Fruit fly (Drosophila melanogaster) whole organism, embryonic: Measurements from ENCODE around the gene CG14431.

Source experiments
- Abd-B ChIP-seq: fragments of 200-800 bp; sonication (Bioruptor generic); optimal IDR thresholded peaks from 2 replicates; lab custom pipeline; 2018; ENCODE audit warnings: missing biosample characterization, mild to moderate bottlenecking, missing genetic modification characterization, moderate library complexity
- Awh ChIP-seq: fragments of 200-800 bp; sonication (Bioruptor generic); IDR thresholded peaks from 2 replicates; pipeline ENCODE4, ENCODE4 v1.3.6; 2022; ENCODE audit warnings: missing biosample characterization, missing genetic modification characterization
- Bdp1 ChIP-seq: fragments of 200-800 bp; sonication (Bioruptor generic); optimal IDR thresholded peaks from 3 replicates; lab custom pipeline; 2016; ENCODE audit warnings: missing biosample characterization, missing genetic modification characterization
- CG10959 ChIP-seq: fragments of 200-800 bp; sonication (Bioruptor generic); IDR thresholded peaks from 2 replicates; pipeline ENCODE4 v1.3.6; 2022; ENCODE audit warnings: missing biosample characterization, missing genetic modification characterization
- CG11456 ChIP-seq: fragments of 200-800 bp; sonication (Bioruptor generic); IDR thresholded peaks from 3 replicates; pipeline ENCODE4 v1.3.6; 2022; ENCODE audit warnings: missing biosample characterization, missing genetic modification characterization
- CG11696 ChIP-seq: fragments of 200-800 bp; sonication (Bioruptor generic); IDR thresholded peaks from 2 replicates; pipeline ENCODE4 v1.3.6; 2022; ENCODE audit warnings: missing biosample characterization, missing genetic modification characterization
- CG12219 ChIP-seq: fragments of 200-800 bp; sonication (Bioruptor generic); optimal IDR thresholded peaks from 3 replicates; lab custom pipeline; 2018; ENCODE audit warnings: missing biosample characterization, mild to moderate bottlenecking, missing genetic modification characterization
- CG14667 ChIP-seq: fragments of 200-800 bp; sonication (Bioruptor generic); IDR thresholded peaks from 2 replicates; pipeline ENCODE4 v1.3.6; 2022; ENCODE audit warnings: missing biosample characterization, missing genetic modification characterization
- CG15479 ChIP-seq: fragments of 200-800 bp; sonication (Bioruptor generic); optimal IDR thresholded peaks from 3 replicates; lab custom pipeline; 2019; ENCODE audit warnings: missing biosample characterization, mild to moderate bottlenecking, missing genetic modification characterization, moderate library complexity
- CG1832 ChIP-seq: fragments of 200-800 bp; sonication (Bioruptor generic); optimal IDR thresholded peaks from 2 replicates; lab custom pipeline; 2017; ENCODE audit warnings: missing biosample characterization, mild to moderate bottlenecking, missing genetic modification characterization, inconsistent platforms
- CG2129 ChIP-seq: fragments of 200-800 bp; sonication (Bioruptor generic); IDR thresholded peaks from 2 replicates; pipeline ENCODE4 v1.3.6; 2022; ENCODE audit warnings: missing biosample characterization, missing genetic modification characterization; ENCODE audit not compliant: partially characterized antibody
- CG2678 ChIP-seq: fragments of 200-800 bp; sonication (Bioruptor generic); optimal IDR thresholded peaks from 3 replicates; lab custom pipeline; 2019; ENCODE audit warnings: missing biosample characterization, mild to moderate bottlenecking, missing genetic modification characterization, moderate library complexity
- CG33557 ChIP-seq: fragments of 200-800 bp; sonication (Bioruptor generic); optimal IDR thresholded peaks from 2 replicates; lab custom pipeline; 2019; ENCODE audit warnings: missing biosample characterization, mild to moderate bottlenecking, missing genetic modification characterization, moderate library complexity
- CG3838 ChIP-seq: fragments of 200-800 bp; sonication (Bioruptor generic); optimal IDR thresholded peaks from 3 replicates; lab custom pipeline; 2016; ENCODE audit warnings: missing biosample characterization, missing genetic modification characterization
- CG6272 ChIP-seq: fragments of 200-800 bp; sonication (Bioruptor generic); IDR thresholded peaks from 2 replicates; pipeline ENCODE4 v1.3.6; 2022; ENCODE audit warnings: missing biosample characterization, missing genetic modification characterization
- CG8281 ChIP-seq: fragments of 200-800 bp; sonication (Bioruptor generic); optimal IDR thresholded peaks from 2 replicates; lab custom pipeline; 2018; ENCODE audit warnings: missing biosample characterization, mild to moderate bottlenecking, missing genetic modification characterization, moderate library complexity
- CG8944 ChIP-seq: fragments of 200-800 bp; sonication (Bioruptor generic); optimal IDR thresholded peaks from 3 replicates; lab custom pipeline; 2016; ENCODE audit warnings: missing biosample characterization, missing genetic modification characterization
- CG9876 ChIP-seq: fragments of 200-800 bp; sonication (Bioruptor generic); optimal IDR thresholded peaks from 2 replicates; lab custom pipeline; 2016; ENCODE audit warnings: missing biosample characterization, missing genetic modification characterization
- Camta ChIP-seq: fragments of 200-800 bp; sonication (Bioruptor generic); optimal IDR thresholded peaks from 2 replicates; lab custom pipeline; 2016; ENCODE audit warnings: missing biosample characterization, missing genetic modification characterization
- Dbx ChIP-seq: fragments of 200-800 bp; sonication (Bioruptor generic); IDR thresholded peaks from 3 replicates; pipeline ENCODE4 v1.3.6; 2022; ENCODE audit warnings: missing biosample characterization, missing genetic modification characterization
- Doc2 ChIP-seq: fragments of 200-800 bp; sonication (Bioruptor generic); IDR thresholded peaks from 2 replicates; pipeline ENCODE4 v1.3.6; 2022; ENCODE audit warnings: missing biosample characterization, missing genetic modification characterization
- Fer3 ChIP-seq: fragments of 200-800 bp; sonication (Bioruptor generic); optimal IDR thresholded peaks from 2 replicates; lab custom pipeline; 2018; ENCODE audit warnings: missing biosample characterization, mild to moderate bottlenecking, missing genetic modification characterization, moderate library complexity
- Gsc ChIP-seq: fragments of 200-800 bp; sonication (Bioruptor generic); IDR thresholded peaks from 2 replicates; pipeline ENCODE4 v1.3.6; 2022; ENCODE audit warnings: missing biosample characterization, missing genetic modification characterization
- Gug ChIP-seq: fragments of 200-800 bp; sonication (Bioruptor generic); IDR thresholded peaks from 4 replicates; pipeline ENCODE4 v1.3.6; 2022; ENCODE audit warnings: missing biosample characterization, missing genetic modification characterization
- HmgZ ChIP-seq: fragments of 200-800 bp; sonication (Bioruptor generic); optimal IDR thresholded peaks from 2 replicates; lab custom pipeline; 2018; ENCODE audit warnings: missing biosample characterization, mild to moderate bottlenecking, missing genetic modification characterization
- Hmx ChIP-seq: fragments of 200-800 bp; sonication (Bioruptor generic); optimal IDR thresholded peaks from 2 replicates; lab custom pipeline; 2016; ENCODE audit warnings: missing biosample characterization, missing genetic modification characterization
- Hr3 ChIP-seq: fragments of 200-800 bp; sonication (Bioruptor generic); optimal IDR thresholded peaks from 3 replicates; lab custom pipeline; 2016; ENCODE audit warnings: missing biosample characterization, missing genetic modification characterization
- Rx ChIP-seq: fragments of 200-800 bp; sonication (Bioruptor generic); IDR thresholded peaks from 2 replicates; pipeline ENCODE4 v1.3.6; 2022; ENCODE audit warnings: missing biosample characterization, missing genetic modification characterization
- Sox102F ChIP-seq: fragments of 200-800 bp; sonication (Bioruptor generic); optimal IDR thresholded peaks from 2 replicates; lab custom pipeline; 2018; ENCODE audit warnings: missing biosample characterization, mild to moderate bottlenecking, missing genetic modification characterization, moderate library complexity
- Tbp ChIP-seq: fragments of >200 bp; optimal IDR thresholded peaks from 2 replicates; lab custom pipeline; 2018; ENCODE audit warnings: missing biosample characterization, missing genetic modification characterization
- ab ChIP-seq: fragments of 200-800 bp; sonication (Bioruptor generic); optimal IDR thresholded peaks from 2 replicates; lab custom pipeline; 2016; ENCODE audit warnings: missing biosample characterization, missing genetic modification characterization
- br ChIP-seq: fragments of >200 bp; optimal IDR thresholded peaks from 2 replicates; lab custom pipeline; 2017
- cad ChIP-seq: fragments of >200 bp; optimal IDR thresholded peaks from 2 replicates; lab custom pipeline; 2017; ENCODE audit warnings: missing biosample characterization, missing genetic modification characterization
- danr ChIP-seq: fragments of 200-800 bp; sonication (Bioruptor generic); IDR thresholded peaks from 2 replicates; pipeline ENCODE4 v1.3.6; 2022; ENCODE audit warnings: missing biosample characterization, missing genetic modification characterization
- dimm ChIP-seq: fragments of 200-800 bp; sonication (Bioruptor generic); IDR thresholded peaks from 2 replicates; pipeline ENCODE4 v1.3.6; 2022; ENCODE audit warnings: missing biosample characterization, missing genetic modification characterization
- dpn ChIP-seq, 2 experiments: fragments of 200-800 bp; sonication (Bioruptor generic); optimal IDR thresholded peaks; 3 replicates each; lab custom pipeline; 2016; ENCODE audit warnings: missing biosample characterization in 2 of 2, missing genetic modification characterization in 2 of 2
- eve ChIP-seq, 2 experiments: fragments of >200 bp; optimal IDR thresholded peaks; 2 replicates each; lab custom pipeline; 2017; ENCODE audit warnings: missing biosample characterization in 2 of 2, missing genetic modification characterization in 2 of 2
- fd96Cb ChIP-seq: fragments of 200-800 bp; sonication (Bioruptor generic); optimal IDR thresholded peaks from 2 replicates; lab custom pipeline; 2018; ENCODE audit warnings: missing biosample characterization, mild to moderate bottlenecking, missing genetic modification characterization, moderate library complexity
- gce ChIP-seq: fragments of 200-800 bp; sonication (Bioruptor generic); IDR thresholded peaks from 3 replicates; pipeline ENCODE4 v1.3.6; 2022; ENCODE audit warnings: missing biosample characterization, missing genetic modification characterization
- gcm2 ChIP-seq: fragments of 200-800 bp; sonication (Bioruptor generic); optimal IDR thresholded peaks from 2 replicates; lab custom pipeline; 2016; ENCODE audit warnings: missing biosample characterization, missing genetic modification characterization
- gfzf ChIP-seq: fragments of 200-800 bp; sonication (Bioruptor generic); optimal IDR thresholded peaks from 2 replicates; lab custom pipeline; 2016; ENCODE audit warnings: missing biosample characterization, mild to moderate bottlenecking, missing genetic modification characterization, moderate library complexity
- grn ChIP-seq: fragments of 200-800 bp; sonication (Bioruptor generic); optimal IDR thresholded peaks from 3 replicates; lab custom pipeline; 2017; ENCODE audit warnings: missing biosample characterization, missing genetic modification characterization
- ind ChIP-seq: fragments of 200-800 bp; sonication (Bioruptor generic); optimal IDR thresholded peaks from 3 replicates; lab custom pipeline; 2016; ENCODE audit warnings: missing biosample characterization, missing genetic modification characterization
- ken ChIP-seq: fragments of 200-800 bp; sonication (Bioruptor generic); IDR thresholded peaks from 3 replicates; pipeline ENCODE4 v1.3.6; 2022; ENCODE audit warnings: missing biosample characterization, missing genetic modification characterization
- maf-S ChIP-seq: fragments of 200-800 bp; sonication (Bioruptor generic); optimal IDR thresholded peaks from 2 replicates; lab custom pipeline; 2016; ENCODE audit warnings: missing biosample characterization, missing genetic modification characterization
- pho ChIP-seq: fragments of 200-800 bp; sonication (Bioruptor generic); optimal IDR thresholded peaks from 2 replicates; lab custom pipeline; 2016; ENCODE audit warnings: missing biosample characterization, missing genetic modification characterization
- sd ChIP-seq: fragments of 200-800 bp; sonication (Bioruptor generic); optimal IDR thresholded peaks from 3 replicates; lab custom pipeline; 2018; ENCODE audit warnings: missing biosample characterization, mild to moderate bottlenecking, missing genetic modification characterization, moderate library complexity
- shn ChIP-seq: fragments of 200-800 bp; sonication (Bioruptor generic); optimal IDR thresholded peaks from 3 replicates; lab custom pipeline; 2016; ENCODE audit warnings: missing biosample characterization, missing genetic modification characterization
- ssp ChIP-seq: fragments of 200-800 bp; sonication (Bioruptor generic); IDR thresholded peaks from 2 replicates; pipeline ENCODE4 v1.3.6; 2022; ENCODE audit warnings: missing biosample characterization, missing genetic modification characterization
- stc ChIP-seq: fragments of 200-800 bp; sonication (Bioruptor generic); IDR thresholded peaks from 2 replicates; pipeline ENCODE4 v1.3.6; 2022; ENCODE audit warnings: missing biosample characterization, missing genetic modification characterization
- stwl ChIP-seq: fragments of 200-800 bp; sonication (Bioruptor generic); optimal IDR thresholded peaks from 3 replicates; lab custom pipeline; 2018; ENCODE audit warnings: missing biosample characterization, mild to moderate bottlenecking, missing genetic modification characterization, moderate library complexity
- tna ChIP-seq: fragments of 200-800 bp; sonication (Bioruptor generic); IDR thresholded peaks from 2 replicates; pipeline ENCODE4 v1.3.6; 2022; ENCODE audit warnings: missing biosample characterization, missing genetic modification characterization; ENCODE audit not compliant: partially characterized antibody
- yki ChIP-seq: fragments of >200 bp; optimal IDR thresholded peaks from 3 replicates; lab custom pipeline; 2018

Gene CG14431

dm6 chrX:6993753-6994152 lies 85.7 kb downstream of the CG14431 start (continued):
- peak; percentile 78; the same call in 2 of the 3 replicates for TF ChIP-seq ken
- TF ChIP-seq CG15479: no peak
- no peak for TF ChIP-seq br
- peak; percentile 64 for TF ChIP-seq danr (GFP tag; lab: Robert Waterston, UW)
- peak; percentile 60 for TF ChIP-seq Hr3 (GFP tag; lab: Kevin White, UChicago)
- TF ChIP-seq CG8281 (tag; lab: Kevin White, UChicago): peak; percentile 9
- peak; percentile 76 for TF ChIP-seq Sox102F (GFP tag; lab: Kevin White, UChicago)
- peak; percentile 82 for TF ChIP-seq Rx
- TF ChIP-seq Abd-B (GFP tag; lab: Kevin White, UChicago): peak; percentile 51
- TF ChIP-seq CG11696 (GFP tag; lab: Robert Waterston, UW): peak; percentile 57; the same call in 1 of the 2 replicates
- peak; percentile 62 for TF ChIP-seq CG12219 (GFP tag; lab: Kevin White, UChicago)
- no peak for TF ChIP-seq grn (GFP tag; lab: Kevin White, UChicago)
- no peak for TF ChIP-seq cad (GFP tag; lab: Kevin White, UChicago)
- TF ChIP-seq fd96Cb (tag; lab: Kevin White, UChicago): peak; percentile 65
- peak; percentile 76 for TF ChIP-seq shn (GFP tag; lab: Kevin White, UChicago)
- no peak for TF ChIP-seq dimm (GFP tag; lab: Robert Waterston, UW)
- peak; percentile 65 for TF ChIP-seq pho (GFP tag; lab: Kevin White, UChicago)
- TF ChIP-seq CG11456 (GFP tag; lab: Robert Waterston, UW): peak; percentile 81; the same call in 2 of the 3 replicates
- peak; percentile 64 for TF ChIP-seq CG6272 (GFP tag; lab: Robert Waterston, UW)
- peak; percentile 24 for TF ChIP-seq Camta
- TF ChIP-seq stwl (tag; lab: Kevin White, UChicago): no peak
- TF ChIP-seq CG2129 (GFP tag; lab: Robert Waterston, UW): no peak
- TF ChIP-seq yki (lab: Kevin White, UChicago): no peak
- no peak for TF ChIP-seq tna (GFP tag; lab: Robert Waterston, UW)
- TF ChIP-seq Tbp: no peak
- peak; percentile 39 for TF ChIP-seq sd (tag; lab: Kevin White, UChicago)
- TF ChIP-seq CG8944: peak; percentile 71
- peak; percentile 26 for TF ChIP-seq ab (GFP tag; lab: Kevin White, UChicago)
- TF ChIP-seq maf-S (GFP tag; lab: Kevin White, UChicago): peak; percentile 72
- peak; percentile 59 for TF ChIP-seq CG9876 (GFP tag; lab: Kevin White, UChicago)
- TF ChIP-seq gce: peak; percentile 67; the same call in 2 of the 3 replicates
- TF ChIP-seq CG2678 (tag; lab: Kevin White, UChicago): peak; percentile 82
- peak; percentile 30 for TF ChIP-seq gcm2 (GFP tag; lab: Kevin White, UChicago)
- peak; percentile 79 for TF ChIP-seq Dbx
- peak; percentile 70 for TF ChIP-seq Awh (GFP tag; lab: Robert Waterston, UW)
- peak; percentile 53 for TF ChIP-seq ssp (GFP tag; lab: Robert Waterston, UW)
- peak; percentile 56 for TF ChIP-seq HmgZ (tag; lab: Kevin White, UChicago)
- peak; percentile 79 for TF ChIP-seq stc
- TF ChIP-seq CG3838 (GFP tag; lab: Kevin White, UChicago): peak; percentile 0
- TF ChIP-seq Gug (GFP tag; lab: Robert Waterston, UW): peak; percentile 71; the same call in 3 of the 4 replicates
- TF ChIP-seq CG10959 (GFP tag; lab: Robert Waterston, UW): peak; percentile 42; the same call in 1 of the 2 replicates
- peak; percentile 70 to 73 for TF ChIP-seq dpn (GFP tag; optimal IDR thresholded peaks at IDR 0.05; lab: Kevin White, UChicago)
- TF ChIP-seq CG33557: no peak
- no peak for TF ChIP-seq gfzf
- peak; percentile 67 for TF ChIP-seq Fer3 (tag; lab: Kevin White, UChicago)
- peak; percentile 28; the same call in 1 of the 2 replicates for TF ChIP-seq Doc2 (GFP tag; lab: Robert Waterston, UW)
- no peak for TF ChIP-seq Hmx (GFP tag; lab: Kevin White, UChicago)
- TF ChIP-seq CG1832: no peak
- peak; percentile 56 for TF ChIP-seq Bdp1 (GFP tag; lab: Kevin White, UChicago)
- TF ChIP-seq CG14667 (GFP tag; lab: Robert Waterston, UW): peak; percentile 55
- peak; percentile 74 for TF ChIP-seq ind
- TF ChIP-seq Gsc (GFP tag; lab: Robert Waterston, UW): peak; percentile 39; the same call in 1 of the 2 replicates
- peak in 1 of 2 experiments; percentile 64 for TF ChIP-seq eve (GFP tag; optimal IDR thresholded peaks at IDR 0.05; lab: Kevin White, UChicago)
